Fruit fly (Drosophila melanogaster) whole organism, prepupa: ENCODE results near the gene Cals.

Source experiments
- Blimp-1 ChIP-seq: fragments of 200-800 bp; sonication (Bioruptor generic); optimal IDR thresholded peaks from 3 replicates; lab custom pipeline; 2017; ENCODE audit warnings: missing biosample characterization, missing genetic modification characterization, mild to moderate bottlenecking, moderate library complexity, missing genetic modification reagents
- CG1621 ChIP-seq: fragments of 200-800 bp; sonication (Bioruptor generic); optimal IDR thresholded peaks from 3 replicates; lab custom pipeline; 2018; ENCODE audit warnings: missing biosample characterization, mild to moderate bottlenecking, missing genetic modification characterization
- CG16779 ChIP-seq: fragments of 200-800 bp; sonication (Bioruptor generic); optimal IDR thresholded peaks from 3 replicates; lab custom pipeline; 2017; ENCODE audit warnings: missing biosample characterization, mild to moderate bottlenecking, missing genetic modification characterization
- CG6276 ChIP-seq: fragments of 200-800 bp; sonication (Bioruptor generic); optimal IDR thresholded peaks from 2 replicates; lab custom pipeline; 2017; ENCODE audit warnings: missing biosample characterization, mild to moderate bottlenecking, missing genetic modification characterization
- CG6854 ChIP-seq: fragments of 200-800 bp; sonication (Bioruptor generic); optimal IDR thresholded peaks from 2 replicates; lab custom pipeline; 2017; ENCODE audit warnings: missing biosample characterization, mild to moderate bottlenecking, missing genetic modification characterization
- Eip93F ChIP-seq: fragments of 200-800 bp; sonication (Bioruptor generic); optimal IDR thresholded peaks from 2 replicates; lab custom pipeline; 2016; ENCODE audit warnings: missing biosample characterization, mild to moderate bottlenecking, missing genetic modification characterization
- Lpt ChIP-seq: fragments of 200-800 bp; sonication (Bioruptor generic); optimal IDR thresholded peaks from 3 replicates; lab custom pipeline; 2016; ENCODE audit warnings: missing biosample characterization, missing genetic modification characterization
- Sox102F ChIP-seq: fragments of 200-800 bp; sonication (Bioruptor generic); optimal IDR thresholded peaks from 2 replicates; lab custom pipeline; 2016; ENCODE audit warnings: missing biosample characterization, mild to moderate bottlenecking, missing genetic modification characterization
- Sox14 ChIP-seq: fragments of 200-800 bp; sonication (Bioruptor generic); optimal IDR thresholded peaks from 3 replicates; lab custom pipeline; 2016; ENCODE audit warnings: missing biosample characterization, missing genetic modification characterization
- Sox15 ChIP-seq: fragments of 200-800 bp; sonication (Bioruptor generic); optimal IDR thresholded peaks from 3 replicates; lab custom pipeline; 2016; ENCODE audit warnings: missing biosample characterization, missing genetic modification characterization
- lz ChIP-seq: fragments of 200-800 bp; sonication (Bioruptor generic); optimal IDR thresholded peaks from 3 replicates; lab custom pipeline; 2016; ENCODE audit warnings: missing biosample characterization, missing genetic modification characterization
- net ChIP-seq: fragments of 200-800 bp; sonication (Bioruptor generic); optimal IDR thresholded peaks from 3 replicates; lab custom pipeline; 2016; ENCODE audit warnings: missing biosample characterization, missing genetic modification characterization

- TF ChIP-seq Blimp-1 = peak; percentile 55
- peak; percentile 96 for TF ChIP-seq Sox14 (GFP tag; lab: Kevin White, UChicago)
- peak; percentile 58 for TF ChIP-seq CG6854 (GFP tag; lab: Kevin White, UChicago)
- TF ChIP-seq Eip93F = peak; percentile 87
- peak; percentile 97 for TF ChIP-seq Lpt
- TF ChIP-seq net (GFP tag; lab: Kevin White, UChicago) = no peak
- TF ChIP-seq CG16779 (tag; lab: Kevin White, UChicago) = no peak
- peak; percentile 94 for TF ChIP-seq lz (GFP tag; lab: Kevin White, UChicago)
- TF ChIP-seq Sox102F (GFP tag; lab: Kevin White, UChicago) = peak; percentile 96
- TF ChIP-seq CG1621 (tag; lab: Kevin White, UChicago) = no peak
- TF ChIP-seq CG6276 = no peak
- TF ChIP-seq Sox15 = peak; percentile 74
Measured at dm6 chr4:1112867-1113769, 10.0 kb downstream of the Cals start.
